Fruit fly (Drosophila melanogaster) whole organism, wandering third instar larva: ENCODE data around the gene CG13760.

Source experiments
- Abd-B ChIP-seq: fragments of >200 bp; optimal IDR thresholded peaks from 2 replicates; lab custom pipeline; 2017; ENCODE audit warnings: missing biosample characterization, missing genetic modification characterization
- CG32264 ChIP-seq: fragments of 200-800 bp; sonication (Bioruptor generic); optimal IDR thresholded peaks from 2 replicates; lab custom pipeline; 2016; ENCODE audit warnings: missing biosample characterization, missing genetic modification characterization
- CG9705 ChIP-seq: fragments of 200-800 bp; sonication (Bioruptor generic); optimal IDR thresholded peaks from 2 replicates; lab custom pipeline; 2018; ENCODE audit warnings: missing biosample characterization, mild to moderate bottlenecking, missing genetic modification characterization
- CrebA ChIP-seq: fragments of 200-800 bp; sonication (Bioruptor generic); optimal IDR thresholded peaks from 2 replicates; lab custom pipeline; 2016; ENCODE audit warnings: missing biosample characterization, mild to moderate bottlenecking, missing genetic modification characterization, borderline replicate concordance
- Dfd ChIP-seq: fragments of >200 bp; optimal IDR thresholded peaks from 2 replicates; lab custom pipeline; 2017; ENCODE audit warnings: missing biosample characterization, missing genetic modification characterization
- Dif ChIP-seq: fragments of 200-275, 200-300 bp; sonication (Bioruptor generic); optimal IDR thresholded peaks from 2 replicates; lab custom pipeline; 2018; ENCODE audit warnings: missing biosample characterization, missing genetic modification characterization; ENCODE audit not compliant: partially characterized antibody
- GATAd ChIP-seq: sonication (Bioruptor generic); optimal IDR thresholded peaks from 2 replicates; lab custom pipeline; 2016; ENCODE audit warnings: missing biosample characterization, missing genetic modification characterization
- HLH106 ChIP-seq: fragments of 200-800 bp; optimal IDR thresholded peaks from 3 replicates; lab custom pipeline; 2019; ENCODE audit warnings: missing biosample characterization, mild to moderate bottlenecking, missing genetic modification characterization, moderate library complexity
- Hnf4 ChIP-seq: fragments of 200-800 bp; sonication (Bioruptor generic); optimal IDR thresholded peaks from 2 replicates; lab custom pipeline; 2016; ENCODE audit warnings: missing biosample characterization, mild to moderate bottlenecking, missing genetic modification characterization
- Hr78 ChIP-seq: fragments of >200 bp; optimal IDR thresholded peaks from 2 replicates; lab custom pipeline; 2017; ENCODE audit warnings: missing biosample characterization, missing genetic modification characterization
- Hr83 ChIP-seq: fragments of 200-300 bp; sonication (Bioruptor generic); optimal IDR thresholded peaks from 2 replicates; lab custom pipeline; 2016; ENCODE audit warnings: missing biosample characterization, mild to moderate bottlenecking, missing genetic modification characterization, moderate library complexity; ENCODE audit not compliant: poor library complexity, severe bottlenecking
- Jra ChIP-seq: sonication (Bioruptor generic); optimal IDR thresholded peaks from 2 replicates; lab custom pipeline; 2016; ENCODE audit warnings: missing biosample characterization, missing genetic modification characterization
- Mio ChIP-seq: sonication (Bioruptor generic); optimal IDR thresholded peaks from 2 replicates; lab custom pipeline; 2016; ENCODE audit warnings: missing biosample characterization, missing genetic modification characterization
- Myc ChIP-seq: fragments of >200 bp; optimal IDR thresholded peaks from 2 replicates; lab custom pipeline; 2017
- N ChIP-seq: fragments of >200 bp; optimal IDR thresholded peaks from 2 replicates; lab custom pipeline; 2018; ENCODE audit warnings: missing biosample characterization, missing external identifiers, missing genetic modification characterization
- OdsH ChIP-seq: fragments of 200-800 bp; sonication (Bioruptor generic); optimal IDR thresholded peaks from 2 replicates; lab custom pipeline; 2016; ENCODE audit warnings: missing biosample characterization, mild to moderate bottlenecking, missing genetic modification characterization
- Rel ChIP-seq, 2 experiments: fragments of 200-800 bp; sonication (Bioruptor generic) in 1 of 2; optimal IDR thresholded peaks; 2 replicates in 1 of 2; 3 replicates in 1 of 2; lab custom pipeline; 2016 to 2019; ENCODE audit warnings: mild to moderate bottlenecking in 2 of 2, missing biosample characterization in 2 of 2, missing genetic modification characterization in 2 of 2, moderate library complexity in 1 of 2
- Sp1 ChIP-seq: fragments of 200-800 bp; sonication (Bioruptor generic); optimal IDR thresholded peaks from 3 replicates; lab custom pipeline; 2019; ENCODE audit warnings: missing biosample characterization, mild to moderate bottlenecking, missing genetic modification characterization, moderate library complexity
- Vsx2 ChIP-seq: fragments of 200-300, 225-300 bp; sonication (Bioruptor generic); optimal IDR thresholded peaks from 2 replicates; lab custom pipeline; 2018; ENCODE audit warnings: missing biosample characterization, missing genetic modification characterization; ENCODE audit not compliant: partially characterized antibody
- br ChIP-seq: fragments of 200-800 bp; sonication (Bioruptor generic); optimal IDR thresholded peaks from 2 replicates; lab custom pipeline; 2016; ENCODE audit warnings: missing biosample characterization, missing genetic modification characterization
- brk ChIP-seq: fragments of 200-800 bp; sonication (Bioruptor generic); optimal IDR thresholded peaks from 2 replicates; lab custom pipeline; 2016; ENCODE audit warnings: missing biosample characterization, mild to moderate bottlenecking, missing genetic modification characterization
- dl ChIP-seq, 2 experiments: fragments of 175-275, 200-275 bp in 1 of 2; fragments of 200-275 bp in 1 of 2; sonication (Bioruptor generic); optimal IDR thresholded peaks; lab custom pipeline; 2018; ENCODE audit warnings: mild to moderate bottlenecking in 2 of 2, missing biosample characterization in 2 of 2, missing genetic modification characterization in 2 of 2, moderate library complexity in 2 of 2; ENCODE audit not compliant: partially characterized antibody in 2 of 2, insufficient read depth in 1 of 2
- dmrt93B ChIP-seq: fragments of 200-800 bp; sonication (Bioruptor generic); optimal IDR thresholded peaks from 2 replicates; lab custom pipeline; 2018; ENCODE audit warnings: missing biosample characterization, mild to moderate bottlenecking, missing genetic modification characterization
- dsf ChIP-seq: sonication (Bioruptor generic); optimal IDR thresholded peaks from 2 replicates; lab custom pipeline; 2016; ENCODE audit warnings: missing biosample characterization, missing genetic modification characterization, borderline replicate concordance
- ey ChIP-seq: fragments of 200-800 bp; sonication (Bioruptor generic); optimal IDR thresholded peaks from 2 replicates; lab custom pipeline; 2016; ENCODE audit warnings: missing biosample characterization, missing genetic modification characterization
- foxo ChIP-seq, 2 experiments: fragments of 200-800 bp; sonication (Bioruptor generic); optimal IDR thresholded peaks; 2 replicates in 1 of 2; 3 replicates in 1 of 2; lab custom pipeline; 2016 to 2017; ENCODE audit warnings: missing biosample characterization in 2 of 2, missing genetic modification characterization in 2 of 2
- fru ChIP-seq: fragments of 200-800 bp; sonication (Bioruptor generic); optimal IDR thresholded peaks from 3 replicates; lab custom pipeline; 2016; ENCODE audit warnings: missing biosample characterization, mild to moderate bottlenecking, missing genetic modification characterization
- h ChIP-seq: fragments of 200-800 bp; sonication (Bioruptor generic); optimal IDR thresholded peaks from 3 replicates; lab custom pipeline; 2016; ENCODE audit warnings: missing biosample characterization, mild to moderate bottlenecking, missing genetic modification characterization
- jim ChIP-seq: fragments of 175-275, 200-325 bp; sonication (Bioruptor generic); optimal IDR thresholded peaks from 2 replicates; lab custom pipeline; 2016; ENCODE audit warnings: missing biosample characterization, mild to moderate bottlenecking, missing genetic modification characterization
- pan ChIP-seq: fragments of >200 bp; optimal IDR thresholded peaks from 2 replicates; lab custom pipeline; 2017
- psq ChIP-seq: fragments of 200-800 bp; sonication (Bioruptor generic); optimal IDR thresholded peaks from 3 replicates; lab custom pipeline; 2017; ENCODE audit warnings: missing biosample characterization, mild to moderate bottlenecking, missing genetic modification characterization, moderate library complexity
- rgr ChIP-seq: fragments of 200-800 bp; sonication (Bioruptor generic); optimal IDR thresholded peaks from 3 replicates; lab custom pipeline; 2016; ENCODE audit warnings: missing biosample characterization, mild to moderate bottlenecking, missing genetic modification characterization
- sage ChIP-seq: fragments of 200-800 bp; sonication (Bioruptor generic); optimal IDR thresholded peaks from 2 replicates; lab custom pipeline; 2016; ENCODE audit warnings: missing biosample characterization, mild to moderate bottlenecking, missing genetic modification characterization
- sv ChIP-seq: fragments of 200-800 bp; sonication (Bioruptor generic); optimal IDR thresholded peaks from 3 replicates; lab custom pipeline; 2016; ENCODE audit warnings: missing biosample characterization, missing genetic modification characterization
- tai ChIP-seq: sonication (Bioruptor generic); optimal IDR thresholded peaks from 2 replicates; lab custom pipeline; 2016; ENCODE audit warnings: missing biosample characterization, missing genetic modification characterization
- usp ChIP-seq: fragments of >200 bp; optimal IDR thresholded peaks from 2 replicates; lab custom pipeline; 2017; ENCODE audit warnings: missing biosample characterization, missing genetic modification characterization
- woc ChIP-seq: sonication (Bioruptor generic); optimal IDR thresholded peaks from 2 replicates; lab custom pipeline; 2016; ENCODE audit warnings: missing biosample characterization, mild to moderate bottlenecking, missing genetic modification characterization

CG13760 gene

dm6 chrX:2603851-2604505 lies 18.5 kb upstream of the CG13760 start, which contains the start of the genes Klp3A and Zw10:
Gene Klp3A, minus strand, starts transcription at chrX:2604052.
Gene Zw10, plus strand, starts transcription at chrX:2604197.
- TF ChIP-seq Rel (GFP tag; optimal IDR thresholded peaks at IDR 0.05; lab: Kevin White, UChicago) = no peak
- peak; percentile 28 for TF ChIP-seq Rel (tag; optimal IDR thresholded peaks at IDR 0.05; lab: Kevin White, UChicago)
- TF ChIP-seq Sp1 (GFP tag; lab: Kevin White, UChicago) = peak; percentile 46
- no peak for TF ChIP-seq tai (GFP tag; lab: Kevin White, UChicago)
- TF ChIP-seq woc (GFP tag; lab: Kevin White, UChicago) = peak; percentile 69
- peak; percentile 36 for TF ChIP-seq CG9705 (GFP tag; lab: Kevin White, UChicago)
- no peak for TF ChIP-seq Jra (GFP tag; lab: Kevin White, UChicago)
- no peak for TF ChIP-seq sv (GFP tag; lab: Kevin White, UChicago)
- peak; percentile 31 for TF ChIP-seq rgr (GFP tag; lab: Kevin White, UChicago)
- no peak for TF ChIP-seq dsf (GFP tag; lab: Kevin White, UChicago)
- TF ChIP-seq brk (GFP tag; lab: Kevin White, UChicago) = no peak
- peak; percentile 31 for TF ChIP-seq ey (GFP tag; lab: Kevin White, UChicago)
- no peak for TF ChIP-seq Dif
- peak; percentile 62 for TF ChIP-seq HLH106 (tag; lab: Kevin White, UChicago)
- TF ChIP-seq h = peak; percentile 49
- TF ChIP-seq br = no peak
- no peak for TF ChIP-seq dmrt93B
- TF ChIP-seq OdsH (GFP tag; lab: Kevin White, UChicago) = peak; percentile 17
- peak; percentile 77 for TF ChIP-seq Myc (lab: Kevin White, UChicago)

dm6 chrX:2593753-2594096 lies 8.2 kb upstream of the CG13760 start:
- TF ChIP-seq Sp1 (GFP tag; lab: Kevin White, UChicago) = peak; percentile 92
- peak; percentile 96 for TF ChIP-seq Hnf4 (GFP tag; lab: Kevin White, UChicago)
- peak; percentile 86 for TF ChIP-seq Jra (GFP tag; lab: Kevin White, UChicago)
- TF ChIP-seq Myc (lab: Kevin White, UChicago) = no peak
- no peak for TF ChIP-seq CrebA
- TF ChIP-seq ey (GFP tag; lab: Kevin White, UChicago) = peak; percentile 97
- peak; percentile 90 to 99 for TF ChIP-seq foxo (GFP tag; optimal IDR thresholded peaks at IDR 0.05; lab: Kevin White, UChicago)
- TF ChIP-seq Dfd (GFP tag; lab: Kevin White, UChicago) = no peak
- peak; percentile 62 for TF ChIP-seq CG9705 (GFP tag; lab: Kevin White, UChicago)
- peak; percentile 94 for TF ChIP-seq OdsH (GFP tag; lab: Kevin White, UChicago)
- no peak for TF ChIP-seq Abd-B
- TF ChIP-seq pan (lab: Kevin White, UChicago) = no peak
- TF ChIP-seq dsf (GFP tag; lab: Kevin White, UChicago) = peak; percentile 80
- TF ChIP-seq HLH106 (tag; lab: Kevin White, UChicago) = peak; percentile 93
- peak; percentile 33 for TF ChIP-seq GATAd (GFP tag; lab: Kevin White, UChicago)
- TF ChIP-seq jim (GFP tag; lab: Kevin White, UChicago) = peak; percentile 2
- no peak for TF ChIP-seq Hr78
- TF ChIP-seq Rel (GFP tag; optimal IDR thresholded peaks at IDR 0.05; lab: Kevin White, UChicago) = peak; percentile 71
- TF ChIP-seq Rel (tag; optimal IDR thresholded peaks at IDR 0.05; lab: Kevin White, UChicago) = peak; percentile 68
- TF ChIP-seq CG32264 (GFP tag; lab: Kevin White, UChicago) = peak; percentile 87
- TF ChIP-seq fru (GFP tag; lab: Kevin White, UChicago) = peak; percentile 97
- no peak for TF ChIP-seq Vsx2 (GFP tag; lab: Kevin White, UChicago)
- TF ChIP-seq psq = peak; percentile 90
- TF ChIP-seq dl (GFP tag; optimal IDR thresholded peaks at IDR 0.05; lab: Kevin White, UChicago; ENCODE audit: insufficient read depth in 1 of 2, partially characterized antibody in 2 of 2) = no peak
- TF ChIP-seq woc (GFP tag; lab: Kevin White, UChicago) = peak; percentile 81
- no peak for TF ChIP-seq N (GFP tag; lab: Kevin White, UChicago)
- peak; percentile 76 for TF ChIP-seq sv (GFP tag; lab: Kevin White, UChicago)
- peak; percentile 97 for TF ChIP-seq h
- peak; percentile 94 for TF ChIP-seq dmrt93B
- peak; percentile 76 for TF ChIP-seq Hr83 (GFP tag; lab: Kevin White, UChicago)
- peak; percentile 92 for TF ChIP-seq sage (GFP tag; lab: Kevin White, UChicago)
- TF ChIP-seq usp (GFP tag; lab: Kevin White, UChicago) = no peak
- TF ChIP-seq Mio (GFP tag; lab: Kevin White, UChicago) = peak; percentile 82
- TF ChIP-seq rgr (GFP tag; lab: Kevin White, UChicago) = peak; percentile 97
- peak; percentile 96 for TF ChIP-seq br
- TF ChIP-seq brk (GFP tag; lab: Kevin White, UChicago) = no peak
- TF ChIP-seq tai (GFP tag; lab: Kevin White, UChicago) = no peak
